Fruit fly (Drosophila melanogaster): ENCODE data around the gene jp.

jp gene

DNA sequence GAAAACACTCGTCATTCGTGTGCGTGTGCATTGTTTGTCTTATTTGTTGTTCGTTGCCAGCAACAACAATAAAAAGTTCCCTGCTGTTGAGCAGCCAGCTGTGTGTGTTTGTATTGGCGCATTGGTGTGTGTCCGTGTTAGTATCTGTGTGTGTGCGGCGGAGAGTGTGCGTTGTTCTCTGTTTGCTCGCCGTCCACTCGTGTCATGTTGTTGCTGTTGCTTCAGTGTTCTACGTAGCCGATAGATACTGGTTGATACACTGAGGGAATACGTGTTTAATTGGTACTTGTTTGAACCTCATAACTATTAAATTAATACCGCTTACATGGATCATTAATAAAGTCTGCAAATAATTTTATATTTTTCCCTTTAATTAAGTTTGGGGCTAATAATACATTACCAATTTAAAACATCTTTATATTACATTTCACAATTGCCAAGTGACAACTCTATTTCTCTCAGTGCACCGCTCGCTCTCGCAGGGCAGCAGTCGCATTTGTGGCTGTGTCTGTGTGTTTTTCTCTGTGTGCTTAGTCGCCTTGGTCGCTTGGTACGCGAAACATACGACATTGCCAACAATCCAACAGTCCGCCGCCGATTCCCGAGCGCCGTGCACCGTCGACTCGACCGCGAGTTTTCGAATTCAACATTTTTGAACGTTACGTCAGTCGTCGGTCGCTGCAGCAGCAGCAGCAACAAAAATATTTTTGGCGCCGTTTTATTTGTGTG is 2.0 kb upstream of the jp start, which contains the start of gene brwl (continued):
- TF ChIP-seq CG12659 (GFP tag; optimal IDR thresholded peaks at IDR 0.05) (peak; percentile 99), CG9215 (GFP tag; IDR thresholded peaks at IDR 0.05) (peak; percentile 97), CG13123 (GFP tag; optimal IDR thresholded peaks at IDR 0.05) (peak; percentile 97), crp (GFP tag; optimal IDR thresholded peaks at IDR 0.05) (peak; percentile 42 to 78), CG5245 (GFP tag; optimal IDR thresholded peaks at IDR 0.05) (peak; percentile 97), ro (GFP tag; IDR thresholded peaks at IDR 0.05) (peak; percentile 94), CG4854 (GFP tag; optimal IDR thresholded peaks at IDR 0.05) (peak; percentile 98), insv (GFP tag; optimal IDR thresholded peaks at IDR 0.05) (peak; percentile 75 to 81), tio (GFP tag; optimal IDR thresholded peaks at IDR 0.05) (peak; percentile 99), CG6254 (GFP tag; optimal IDR thresholded peaks at IDR 0.05) (peak; percentile 97), tap (tag; optimal IDR thresholded peaks at IDR 0.05) (peak; percentile 99), lab (GFP tag; optimal IDR thresholded peaks at IDR 0.05) (peak; percentile 99), usp (GFP tag; optimal IDR thresholded peaks at IDR 0.05) (no peak), CG15601 (tag; optimal IDR thresholded peaks at IDR 0.05) (peak; percentile 97), repo (GFP tag; optimal IDR thresholded peaks at IDR 0.05) (peak; percentile 97), pita (GFP tag; optimal IDR thresholded peaks at IDR 0.05) (no peak), CG15011 (GFP tag; optimal IDR thresholded peaks at IDR 0.05) (peak; percentile 98), CG4404 (GFP tag; IDR thresholded peaks at IDR 0.05) (peak; percentile 98), CG12155 (GFP tag; optimal IDR thresholded peaks at IDR 0.05) (peak; percentile 98), fru (optimal IDR thresholded peaks at IDR 0.05) (no peak), CG6272 (GFP tag; IDR thresholded peaks at IDR 0.05) (peak; percentile 98), CG12104 (GFP tag; optimal IDR thresholded peaks at IDR 0.05) (peak; percentile 99), CG13287 (GFP tag; IDR thresholded peaks at IDR 0.05; ENCODE audit: partially characterized antibody) (peak; percentile 51; the same call in 1 of the 2 replicates), CG8944 (GFP tag; optimal IDR thresholded peaks at IDR 0.05) (peak; percentile 97), sob (GFP tag; IDR thresholded peaks at IDR 0.05) (peak; percentile 98), gcm (GFP tag; optimal IDR thresholded peaks at IDR 0.05) (peak; percentile 100), slou (GFP tag; optimal IDR thresholded peaks at IDR 0.05) (peak; percentile 97), crc (GFP tag; optimal IDR thresholded peaks at IDR 0.05) (peak; percentile 97), sens-2 (GFP tag; IDR thresholded peaks at IDR 0.05) (peak; percentile 95), hbn (GFP tag; IDR thresholded peaks at IDR 0.05; ENCODE audit: partially characterized antibody) (no peak), Sin3A (optimal IDR thresholded peaks at IDR 0.05) (no peak), jumu (GFP tag; optimal IDR thresholded peaks at IDR 0.05) (peak; percentile 98), Hey (tag; optimal IDR thresholded peaks at IDR 0.05) (peak; percentile 90), yki (optimal IDR thresholded peaks at IDR 0.05) (peak; percentile 13), zf30C (GFP tag; optimal IDR thresholded peaks at IDR 0.05) (peak; percentile 99), CG11696 (GFP tag; IDR thresholded peaks at IDR 0.05) (peak; percentile 92), twi (tag; optimal IDR thresholded peaks at IDR 0.05) (peak; percentile 96), CG7928 (GFP tag; optimal IDR thresholded peaks at IDR 0.05) (peak; percentile 83), CG10321 (GFP tag; IDR thresholded peaks at IDR 0.05) (peak; percentile 84), tgo (GFP tag; IDR thresholded peaks at IDR 0.05) (peak; percentile 99), CG17912 (GFP tag; optimal IDR thresholded peaks at IDR 0.05) (peak; percentile 83), esg (GFP tag; conservative IDR thresholded peaks at IDR 0.05) (peak; percentile 98), dimm (GFP tag; IDR thresholded peaks at IDR 0.05) (peak; percentile 94), pzg (GFP tag; optimal IDR thresholded peaks at IDR 0.05) (peak; percentile 20), crol (GFP tag; IDR thresholded peaks at IDR 0.05) (peak; percentile 81), CG9609 (GFP tag; optimal IDR thresholded peaks at IDR 0.05) (peak; percentile 98), ATbp (GFP tag; optimal IDR thresholded peaks at IDR 0.05) (peak; percentile 98), NK7.1 (GFP tag; optimal IDR thresholded peaks at IDR 0.05) (peak; percentile 96), Hr3 (GFP tag; optimal IDR thresholded peaks at IDR 0.05) (peak; percentile 99), CG17612 (GFP tag; IDR thresholded peaks at IDR 0.05) (peak; percentile 96), CG14710 (tag; optimal IDR thresholded peaks at IDR 0.05) (peak; percentile 98)

Measured in whole organism, embryonic.